Worm (Caenorhabditis elegans) whole organism, L1 larva: ENCODE measurements around the gene ugt-47.

Experiments used
- ceh-82 ChIP-seq, 3 experiments: fragments of 150-350 bp in 1 of 3; sonication (generic microtip) in 2 of 3; optimal IDR thresholded peaks; 2 replicates each; lab custom pipeline; 2014 to 2017; ENCODE audit warnings: missing biosample characterization in 3 of 3, missing genetic modification characterization in 3 of 3
- elt-3 ChIP-seq, 6 experiments: fragments of 150-350 bp in 1 of 6; sonication (generic microtip); optimal IDR thresholded peaks; 2 replicates each; lab custom pipeline; 2017 to 2018; ENCODE audit warnings: missing biosample characterization in 6 of 6, missing genetic modification characterization in 6 of 6, inconsistent platforms in 1 of 6
- irx-1 ChIP-seq: sonication (generic microtip); optimal IDR thresholded peaks from 2 replicates; lab custom pipeline; 2016; ENCODE audit warnings: missing genetic modification characterization, missing compliant biosample characterization
- lin-15B ChIP-seq: fragments of 150-350 bp; sonication (generic microtip); optimal IDR thresholded peaks from 3 replicates; lab custom pipeline; 2014; ENCODE audit warnings: missing biosample characterization, missing genetic modification characterization
- lin-39 ChIP-seq: fragments of 150-350 bp; optimal IDR thresholded peaks from 2 replicates; lab custom pipeline; 2014; ENCODE audit warnings: missing biosample characterization, missing genetic modification reagents, missing genetic modification characterization
- lir-3 ChIP-seq: sonication (generic microtip); optimal IDR thresholded peaks from 2 replicates; lab custom pipeline; 2016; ENCODE audit warnings: mild to moderate bottlenecking, missing genetic modification characterization, moderate library complexity, missing compliant biosample characterization; ENCODE audit not compliant: poor library complexity
- nhr-237 ChIP-seq: fragments of 150-350 bp; optimal IDR thresholded peaks from 2 replicates; lab custom pipeline; 2014; ENCODE audit warnings: missing biosample characterization, missing genetic modification characterization
- sox-4 ChIP-seq: sonication (generic microtip); optimal IDR thresholded peaks from 2 replicates; lab custom pipeline; 2016; ENCODE audit warnings: missing genetic modification characterization, missing compliant biosample characterization
- sptf-1 ChIP-seq: fragments of 150-350 bp; optimal IDR thresholded peaks from 2 replicates; lab custom pipeline; 2014; ENCODE audit warnings: missing biosample characterization, missing genetic modification characterization
- tbx-2 ChIP-seq: sonication (generic microtip); optimal IDR thresholded peaks from 2 replicates; lab custom pipeline; 2016; ENCODE audit warnings: missing genetic modification characterization, missing compliant biosample characterization
- tlp-1 ChIP-seq: fragments of 150-350 bp; optimal IDR thresholded peaks from 2 replicates; lab custom pipeline; 2014; ENCODE audit warnings: missing biosample characterization, missing genetic modification characterization
- vab-15 ChIP-seq: sonication (generic microtip); optimal IDR thresholded peaks from 2 replicates; lab custom pipeline; 2017; ENCODE audit warnings: missing genotype, mild to moderate bottlenecking, missing genetic modification characterization, missing compliant biosample characterization
- ztf-11 ChIP-seq, 2 experiments: sonication (generic microtip); optimal IDR thresholded peaks; 2 replicates each; lab custom pipeline; 2016 to 2017; ENCODE audit warnings: missing genetic modification characterization in 2 of 2, missing biosample characterization in 1 of 2, missing compliant biosample characterization in 1 of 2

- no peak for TF ChIP-seq ztf-11 (tag; optimal IDR thresholded peaks at IDR 0.05; lab: Kevin White, UChicago)
- TF ChIP-seq sox-4 (tag; lab: Kevin White, UChicago) = no peak
- no peak for TF ChIP-seq nhr-237 (tag; lab: Kevin White, UChicago)
- no peak for TF ChIP-seq lin-15B
- no peak for TF ChIP-seq ceh-82 (tag; optimal IDR thresholded peaks at IDR 0.05; lab: Kevin White, UChicago)
- no peak for TF ChIP-seq tlp-1 (tag; lab: Kevin White, UChicago)
- TF ChIP-seq vab-15 (tag; lab: Kevin White, UChicago) = no peak
- no peak for TF ChIP-seq sptf-1 (tag; lab: Kevin White, UChicago)
- TF ChIP-seq lir-3 (tag; lab: Kevin White, UChicago) = no peak
- TF ChIP-seq tbx-2 (tag; lab: Kevin White, UChicago) = no peak
- no peak for TF ChIP-seq lin-39 (tag; lab: Kevin White, UChicago)
- TF ChIP-seq irx-1 = no peak
- TF ChIP-seq elt-3 (tag; optimal IDR thresholded peaks at IDR 0.05; lab: Kevin White, UChicago) = no peak
Measured at ce11 chrV:10073793-10074192, 24.6 kb downstream of the ugt-47 start, which contains the start of gene F57A8.6.
